Worm (Caenorhabditis elegans): ENCODE data around the gene srb-17.
A peak's percentile ranks its signal among the peaks of the same experiment; 100 is the strongest.

Gene srb-17

ce11 chrIV:10437114-10437513, 19.9 kb downstream of the srb-17 start:
- TF ChIP-seq nhr-21 (tag; optimal IDR thresholded peaks at IDR 0.05) (no peak), nhr-77 (tag; optimal IDR thresholded peaks at IDR 0.05) (no peak), ceh-82 (tag; optimal IDR thresholded peaks at IDR 0.05) (no peak), unc-55 (GFP tag; optimal IDR thresholded peaks at IDR 0.05) (no peak), snpc-4 (tag; optimal IDR thresholded peaks at IDR 0.05) (no peak), lin-11 (tag; optimal IDR thresholded peaks at IDR 0.05) (no peak), nhr-237 (tag; optimal IDR thresholded peaks at IDR 0.05) (no peak), lin-39 (tag; optimal IDR thresholded peaks at IDR 0.05) (no peak), mbf-1 (tag; optimal IDR thresholded peaks at IDR 0.05) (no peak), R02D3.7 (tag; optimal IDR thresholded peaks at IDR 0.05) (no peak), elt-3 (tag; optimal IDR thresholded peaks at IDR 0.05) (no peak), unc-39 (tag; optimal IDR thresholded peaks at IDR 0.05) (no peak), ztf-1 (GFP tag; conservative IDR thresholded peaks at IDR 0.05) (no peak), ama-1 (optimal IDR thresholded peaks at IDR 0.05) (no peak), nhr-6 (tag; optimal IDR thresholded peaks at IDR 0.05) (no peak), F13H6.1 (tag; optimal IDR thresholded peaks at IDR 0.05) (no peak), mdl-1 (tag; optimal IDR thresholded peaks at IDR 0.05) (no peak), nhr-23 (tag; optimal IDR thresholded peaks at IDR 0.05) (no peak), elt-1 (tag; optimal IDR thresholded peaks at IDR 0.05) (no peak), sma-9 (GFP tag; optimal IDR thresholded peaks at IDR 0.05) (no peak), sma-9 (tag; optimal IDR thresholded peaks at IDR 0.05) (no peak)

- TF ChIP-seq C34F6.9 (tag; optimal IDR thresholded peaks at IDR 0.05) = no peak
- no peak for TF ChIP-seq mab-5 (tag; optimal IDR thresholded peaks at IDR 0.05)
- no peak for TF ChIP-seq ceh-82 (tag; optimal IDR thresholded peaks at IDR 0.05)
- TF ChIP-seq nhr-10 (tag; optimal IDR thresholded peaks at IDR 0.05) = no peak
- no peak for TF ChIP-seq nhr-237 (tag; optimal IDR thresholded peaks at IDR 0.05)
- no peak for TF ChIP-seq ztf-11 (tag; optimal IDR thresholded peaks at IDR 0.05)
- no peak for TF ChIP-seq alr-1 (tag; optimal IDR thresholded peaks at IDR 0.05)
Observed at ce11 chrIV:10436401-10436800, 20.6 kb downstream of the srb-17 start, which contains the start of gene ins-1. ins-1 (plus strand) TSS chrIV:10436701.

ce11 chrIV:10430507-10430906, 26.5 kb downstream of the srb-17 start:
- TF ChIP-seq sma-9 (GFP tag; optimal IDR thresholded peaks at IDR 0.05) = no peak
- TF ChIP-seq sma-9 (tag; optimal IDR thresholded peaks at IDR 0.05) = no peak
- TF ChIP-seq unc-55 (GFP tag; optimal IDR thresholded peaks at IDR 0.05) = no peak
- no peak for TF ChIP-seq C34F6.9 (tag; optimal IDR thresholded peaks at IDR 0.05)
- TF ChIP-seq ZK546.5 (tag; optimal IDR thresholded peaks at IDR 0.05) = no peak
- TF ChIP-seq ztf-4 (tag; optimal IDR thresholded peaks at IDR 0.05) = no peak
- TF ChIP-seq ztf-1 (GFP tag; conservative IDR thresholded peaks at IDR 0.05) = no peak
- no peak for TF ChIP-seq snpc-4 (tag; optimal IDR thresholded peaks at IDR 0.05)
- no peak for TF ChIP-seq peb-1 (tag; optimal IDR thresholded peaks at IDR 0.05)
- TF ChIP-seq Y55F3AM.14 (GFP tag; optimal IDR thresholded peaks at IDR 0.05) = no peak
- no peak for TF ChIP-seq ceh-82 (tag; optimal IDR thresholded peaks at IDR 0.05)
- TF ChIP-seq dmd-4 (tag; optimal IDR thresholded peaks at IDR 0.05) = no peak
- no peak for TF ChIP-seq unc-39 (tag; optimal IDR thresholded peaks at IDR 0.05)
- TF ChIP-seq egl-27 (tag; optimal IDR thresholded peaks at IDR 0.05) = no peak
- TF ChIP-seq elt-1 (tag; optimal IDR thresholded peaks at IDR 0.05) = no peak
- TF ChIP-seq ama-1 (optimal IDR thresholded peaks at IDR 0.05) = no peak
- TF ChIP-seq sma-3 (GFP tag; optimal IDR thresholded peaks at IDR 0.05) = no peak
- TF ChIP-seq lin-11 (tag; optimal IDR thresholded peaks at IDR 0.05) = no peak

- peak; percentile 5 for TF ChIP-seq skn-1 (tag; optimal IDR thresholded peaks at IDR 0.05)
- peak; percentile 32 for TF ChIP-seq fos-1 (tag; optimal IDR thresholded peaks at IDR 0.05)
- no peak for TF ChIP-seq ZK546.5 (tag; optimal IDR thresholded peaks at IDR 0.05)
- TF ChIP-seq ceh-82 (tag; optimal IDR thresholded peaks at IDR 0.05) = no peak
Observed at ce11 chrIV:10429129-10429528, 27.9 kb downstream of the srb-17 start, which contains the start of gene F13B12.2. F13B12.2 (minus strand) TSS chrIV:10429130.

- TF ChIP-seq ztf-4 (tag; optimal IDR thresholded peaks at IDR 0.05) = no peak
- TF ChIP-seq nhr-77 (tag; optimal IDR thresholded peaks at IDR 0.05) = no peak
- no peak for TF ChIP-seq elt-3 (tag; optimal IDR thresholded peaks at IDR 0.05)
- TF ChIP-seq peb-1 (tag; optimal IDR thresholded peaks at IDR 0.05) = no peak
- TF ChIP-seq sma-9 (GFP tag; optimal IDR thresholded peaks at IDR 0.05) = no peak
- no peak for TF ChIP-seq sma-9 (tag; optimal IDR thresholded peaks at IDR 0.05)
- TF ChIP-seq unc-55 (GFP tag; optimal IDR thresholded peaks at IDR 0.05) = peak; percentile 47
- peak in 1 of 2 experiments; percentile 53 for TF ChIP-seq lsy-2 (tag; optimal IDR thresholded peaks at IDR 0.05)
- TF ChIP-seq nhr-12 (tag; optimal IDR thresholded peaks at IDR 0.05) = no peak
- no peak for TF ChIP-seq elt-1 (tag; optimal IDR thresholded peaks at IDR 0.05)
- TF ChIP-seq crh-2 (tag; optimal IDR thresholded peaks at IDR 0.05) = peak; percentile 6
- TF ChIP-seq ZK546.5 (tag; optimal IDR thresholded peaks at IDR 0.05) = no peak
- no peak for TF ChIP-seq Y55F3AM.14 (GFP tag; optimal IDR thresholded peaks at IDR 0.05)
- TF ChIP-seq unc-62 (GFP tag; optimal IDR thresholded peaks at IDR 0.05) = no peak
- TF ChIP-seq gmeb-1 (tag; optimal IDR thresholded peaks at IDR 0.05) = no peak
- TF ChIP-seq F13H6.1 (tag; optimal IDR thresholded peaks at IDR 0.05) = peak; percentile 24
- no peak for TF ChIP-seq nhr-10 (tag; optimal IDR thresholded peaks at IDR 0.05)
- TF ChIP-seq sem-4 (tag; optimal IDR thresholded peaks at IDR 0.05) = no peak
- no peak for TF ChIP-seq nhr-25 (tag; optimal IDR thresholded peaks at IDR 0.05)
- no peak for TF ChIP-seq R02D3.7 (tag; optimal IDR thresholded peaks at IDR 0.05)
- no peak for TF ChIP-seq egl-27 (tag; optimal IDR thresholded peaks at IDR 0.05)
- peak; percentile 24 for TF ChIP-seq nhr-129 (tag; optimal IDR thresholded peaks at IDR 0.05)
- no peak for TF ChIP-seq sma-3 (GFP tag; optimal IDR thresholded peaks at IDR 0.05)
- TF ChIP-seq nhr-6 (tag; optimal IDR thresholded peaks at IDR 0.05) = no peak
- no peak for TF ChIP-seq snpc-4 (tag; optimal IDR thresholded peaks at IDR 0.05)
- no peak for TF ChIP-seq ztf-11 (tag; optimal IDR thresholded peaks at IDR 0.05)
- no peak for TF ChIP-seq alr-1 (tag; optimal IDR thresholded peaks at IDR 0.05)
- no peak for TF ChIP-seq nhr-23 (tag; optimal IDR thresholded peaks at IDR 0.05)
- TF ChIP-seq ceh-16 (tag; optimal IDR thresholded peaks at IDR 0.05) = no peak
Observed at ce11 chrIV:10425129-10425528, 31.9 kb downstream of the srb-17 start.
